Fruit fly (Drosophila melanogaster): ENCODE data around the gene Polr3F.

Polr3F gene

DNA sequence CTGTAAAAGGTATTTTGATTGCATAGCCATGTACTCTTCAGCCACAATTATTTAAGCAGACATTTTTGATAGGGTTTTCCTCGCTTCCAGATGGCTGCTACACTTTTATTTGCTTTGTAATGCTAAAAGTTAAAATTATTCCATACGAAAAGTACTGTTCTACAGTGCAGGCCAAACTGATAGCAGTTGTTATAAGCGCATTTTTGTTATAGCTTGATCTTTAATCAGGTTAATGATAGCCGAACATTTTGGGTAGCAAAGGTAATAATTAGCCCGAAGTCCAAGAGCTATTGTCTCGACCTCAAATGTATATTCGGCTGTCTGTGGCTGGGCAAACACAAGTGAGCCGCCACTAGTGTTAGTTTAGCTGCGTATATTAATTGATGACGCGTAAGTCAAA lies 9.2 kb downstream of the Polr3F start:
- TF ChIP-seq Pif1A (GFP tag; optimal IDR thresholded peaks at IDR 0.05) (no peak), rn (GFP tag; IDR thresholded peaks at IDR 0.05) (no peak), Pif1B (GFP tag; optimal IDR thresholded peaks at IDR 0.05) (no peak), gl (tag; optimal IDR thresholded peaks at IDR 0.05) (no peak), CG32121 (GFP tag; IDR thresholded peaks at IDR 0.05) (no peak), CG10348 (GFP tag; IDR thresholded peaks at IDR 0.05) (no peak), CG15710 (tag; optimal IDR thresholded peaks at IDR 0.05) (no peak), CG14655 (GFP tag; optimal IDR thresholded peaks at IDR 0.05) (no peak), EcR (GFP tag; optimal IDR thresholded peaks at IDR 0.05) (no peak), Ets98B (GFP tag; IDR thresholded peaks at IDR 0.05) (no peak), CG17806 (tag; optimal IDR thresholded peaks at IDR 0.05) (no peak), Snoo (tag; optimal IDR thresholded peaks at IDR 0.05) (no peak), CG12605 (GFP tag; IDR thresholded peaks at IDR 0.05) (no peak)

dm6 chr3R:22356464-22357410 lies 10.4 kb downstream of the Polr3F start, which contains the start of gene Sar1:
Sar1 (plus strand) TSS chr3R:22356685.
- no peak for TF ChIP-seq CG8301 (tag; optimal IDR thresholded peaks at IDR 0.05)
- no peak for TF ChIP-seq rn (GFP tag; IDR thresholded peaks at IDR 0.05)
- TF ChIP-seq Pif1A (GFP tag; optimal IDR thresholded peaks at IDR 0.05), result no peak
- no peak for TF ChIP-seq CG32121 (GFP tag; IDR thresholded peaks at IDR 0.05)
- TF ChIP-seq Snoo (tag; optimal IDR thresholded peaks at IDR 0.05), result peak; percentile 8
- no peak for TF ChIP-seq CG10348 (GFP tag; IDR thresholded peaks at IDR 0.05)
- TF ChIP-seq gl (tag; optimal IDR thresholded peaks at IDR 0.05), result no peak
- TF ChIP-seq CG4496 (GFP tag; IDR thresholded peaks at IDR 0.05), result no peak
- no peak for TF ChIP-seq CG17806 (tag; optimal IDR thresholded peaks at IDR 0.05)
- TF ChIP-seq fd96Ca (GFP tag; IDR thresholded peaks at IDR 0.05), result no peak
- peak; percentile 79 for TF ChIP-seq EcR (GFP tag; optimal IDR thresholded peaks at IDR 0.05)
- no peak for TF ChIP-seq CG14655 (GFP tag; optimal IDR thresholded peaks at IDR 0.05)
- no peak for TF ChIP-seq CG13204 (GFP tag; optimal IDR thresholded peaks at IDR 0.05)
- TF ChIP-seq CG15710 (tag; optimal IDR thresholded peaks at IDR 0.05), result no peak

DNA sequence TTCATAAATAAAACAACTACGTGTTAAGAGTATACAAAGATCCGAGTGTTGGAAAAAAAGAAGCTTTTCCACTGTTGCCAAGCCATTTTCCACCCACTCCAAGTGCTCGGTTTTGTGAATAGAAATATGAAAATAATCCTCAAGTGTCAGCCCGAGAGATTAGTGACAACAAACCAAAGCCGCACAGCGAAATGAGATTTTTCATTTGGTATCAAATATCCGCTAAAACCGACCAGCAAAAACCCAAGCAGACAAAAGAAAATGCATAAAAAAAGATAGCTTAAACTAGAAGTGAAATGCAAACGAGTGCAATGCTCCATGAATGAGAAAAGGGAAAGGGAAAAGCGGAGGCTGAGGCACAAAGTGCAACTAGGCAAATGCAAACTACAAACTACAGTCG lies 15.8 kb downstream of the Polr3F start, which contains the start of gene rdhB:
rdhB (plus strand) TSS at position 301 of the 400 bp plus-strand sequence.
- TF ChIP-seq CG15710 (tag; optimal IDR thresholded peaks at IDR 0.05) (no peak), CG12605 (GFP tag; IDR thresholded peaks at IDR 0.05) (no peak), CG14655 (GFP tag; optimal IDR thresholded peaks at IDR 0.05) (no peak), CG17806 (tag; optimal IDR thresholded peaks at IDR 0.05) (no peak), Snoo (tag; optimal IDR thresholded peaks at IDR 0.05) (no peak)

dm6 chr3R:22342708-22343107 lies 24.5 kb downstream of the Polr3F start:
- TF ChIP-seq CG12605 (GFP tag; IDR thresholded peaks at IDR 0.05), result no peak
- no peak for TF ChIP-seq CG8159 (tag; optimal IDR thresholded peaks at IDR 0.05)
- no peak for TF ChIP-seq gl (tag; optimal IDR thresholded peaks at IDR 0.05)
- TF ChIP-seq Ets98B (GFP tag; IDR thresholded peaks at IDR 0.05), result no peak
- TF ChIP-seq CG9948 (tag; optimal IDR thresholded peaks at IDR 0.05), result no peak
- no peak for TF ChIP-seq CG15710 (tag; optimal IDR thresholded peaks at IDR 0.05)
- TF ChIP-seq rn (GFP tag; IDR thresholded peaks at IDR 0.05), result no peak
- no peak for TF ChIP-seq CG10348 (GFP tag; IDR thresholded peaks at IDR 0.05)
- no peak for TF ChIP-seq CG4496 (GFP tag; IDR thresholded peaks at IDR 0.05)
- TF ChIP-seq Snoo (tag; optimal IDR thresholded peaks at IDR 0.05), result no peak
- no peak for TF ChIP-seq Pif1B (GFP tag; optimal IDR thresholded peaks at IDR 0.05)

- TF ChIP-seq Pif1B (GFP tag; optimal IDR thresholded peaks at IDR 0.05) (no peak), Pif1A (GFP tag; optimal IDR thresholded peaks at IDR 0.05) (no peak), CG10348 (GFP tag; IDR thresholded peaks at IDR 0.05) (no peak), CG34367 (tag; optimal IDR thresholded peaks at IDR 0.05) (no peak), CG12605 (GFP tag; IDR thresholded peaks at IDR 0.05) (no peak), CG8301 (tag; optimal IDR thresholded peaks at IDR 0.05) (no peak), rn (GFP tag; IDR thresholded peaks at IDR 0.05) (no peak), EcR (GFP tag; optimal IDR thresholded peaks at IDR 0.05) (no peak), Snoo (tag; optimal IDR thresholded peaks at IDR 0.05) (no peak), CG8159 (tag; optimal IDR thresholded peaks at IDR 0.05) (no peak), fd96Ca (GFP tag; IDR thresholded peaks at IDR 0.05) (no peak), CG4496 (GFP tag; IDR thresholded peaks at IDR 0.05) (no peak), D1 (tag; optimal IDR thresholded peaks at IDR 0.05) (no peak), CG14655 (GFP tag; optimal IDR thresholded peaks at IDR 0.05) (no peak), Ets98B (GFP tag; IDR thresholded peaks at IDR 0.05) (no peak), gl (tag; optimal IDR thresholded peaks at IDR 0.05) (no peak)
These were observed 25.0 kb downstream of the Polr3F start, which contains the start of gene CG5386 for dm6 chr3R:22342151-22342550. CG5386 (minus strand) TSS chr3R:22342251.

- TF ChIP-seq CG8301 (tag; optimal IDR thresholded peaks at IDR 0.05), result no peak
- TF ChIP-seq gl (tag; optimal IDR thresholded peaks at IDR 0.05), result no peak
- TF ChIP-seq CG8159 (tag; optimal IDR thresholded peaks at IDR 0.05), result no peak
- TF ChIP-seq fd96Ca (GFP tag; IDR thresholded peaks at IDR 0.05), result no peak
- TF ChIP-seq Pif1B (GFP tag; optimal IDR thresholded peaks at IDR 0.05), result no peak
- no peak for TF ChIP-seq rn (GFP tag; IDR thresholded peaks at IDR 0.05)
- TF ChIP-seq D1 (tag; optimal IDR thresholded peaks at IDR 0.05), result no peak
- no peak for TF ChIP-seq CG17806 (tag; optimal IDR thresholded peaks at IDR 0.05)
- no peak for TF ChIP-seq CG32121 (GFP tag; IDR thresholded peaks at IDR 0.05)
- no peak for TF ChIP-seq CG34367 (tag; optimal IDR thresholded peaks at IDR 0.05)
- no peak for TF ChIP-seq Ets98B (GFP tag; IDR thresholded peaks at IDR 0.05)
- TF ChIP-seq CG12605 (GFP tag; IDR thresholded peaks at IDR 0.05), result no peak
- no peak for TF ChIP-seq CG13204 (GFP tag; optimal IDR thresholded peaks at IDR 0.05)
- no peak for TF ChIP-seq CG4496 (GFP tag; IDR thresholded peaks at IDR 0.05)
- no peak for TF ChIP-seq EcR (GFP tag; optimal IDR thresholded peaks at IDR 0.05)
- no peak for TF ChIP-seq CG10348 (GFP tag; IDR thresholded peaks at IDR 0.05)
- TF ChIP-seq CG15710 (tag; optimal IDR thresholded peaks at IDR 0.05), result no peak
These were observed 25.5 kb downstream of the Polr3F start for dm6 chr3R:22341652-22342051.
